Fruit fly (Drosophila melanogaster) whole organism, adult: ENCODE results near the gene CG31957.

Experiments
- CG11617 ChIP-seq: fragments of 200-800 bp; sonication (Bioruptor generic); optimal IDR thresholded peaks from 2 replicates; lab custom pipeline; 2017; ENCODE audit warnings: mild to moderate bottlenecking, missing biosample characterization, missing genetic modification reagents, missing genetic modification characterization
- CG5204 ChIP-seq: fragments of 200-800 bp; sonication (Bioruptor generic); optimal IDR thresholded peaks from 2 replicates; lab custom pipeline; 2016; ENCODE audit warnings: missing biosample characterization, missing genetic modification characterization
- CG7045 ChIP-seq: fragments of 200-800 bp; sonication (Bioruptor generic); optimal IDR thresholded peaks from 2 replicates; lab custom pipeline; 2017; ENCODE audit warnings: missing biosample characterization, mild to moderate bottlenecking, missing genetic modification characterization
- cnc ChIP-seq, 2 experiments: fragments of >200 bp; optimal IDR thresholded peaks; 2 replicates each; lab custom pipeline; 2017

dm6 chr2L:3872283-3872682 is at the start of gene CG31957:
- TF ChIP-seq cnc (optimal IDR thresholded peaks at IDR 0.05; lab: Kevin White, UChicago), result no peak
- no peak for TF ChIP-seq CG5204 (GFP tag; lab: Kevin White, UChicago)
- TF ChIP-seq CG11617 (GFP tag; lab: Kevin White, UChicago), result no peak
- TF ChIP-seq CG7045, result no peak
